Fruit fly (Drosophila melanogaster) whole organism, adult: Measurements from ENCODE around the gene CG32668.

Experiments used
- ovo ChIP-seq: fragments of 200-800 bp; sonication (Bioruptor generic); optimal IDR thresholded peaks from 2 replicates; lab custom pipeline; 2016; ENCODE audit warnings: missing biosample characterization, missing genetic modification characterization
- tj ChIP-seq: fragments of 200-800 bp; sonication (Bioruptor generic); optimal IDR thresholded peaks from 3 replicates; lab custom pipeline; 2017; ENCODE audit warnings: missing biosample characterization, mild to moderate bottlenecking, missing genetic modification characterization, moderate library complexity

- no peak for TF ChIP-seq ovo (GFP tag; lab: Kevin White, UChicago)
- no peak for TF ChIP-seq tj (GFP tag; lab: Kevin White, UChicago)
Observed at dm6 chrX:11203104-11203503, 43.5 kb upstream of the CG32668 start.
